Worm (Caenorhabditis elegans) whole organism, L1 larva: ENCODE results near the gene lys-6.

Experiments
- ama-1 ChIP-seq: fragments of 150-350 bp; optimal IDR thresholded peaks from 2 replicates; lab custom pipeline; 2014
- hlh-4 ChIP-seq: sonication (generic microtip); optimal IDR thresholded peaks from 2 replicates; lab custom pipeline; 2016; ENCODE audit warnings: mild to moderate bottlenecking, missing genetic modification characterization, missing compliant biosample characterization
- lin-39 ChIP-seq: fragments of 150-350 bp; optimal IDR thresholded peaks from 2 replicates; lab custom pipeline; 2014; ENCODE audit warnings: missing biosample characterization, missing genetic modification reagents, missing genetic modification characterization
- mdl-1 ChIP-seq, 2 experiments: fragments of 150-350 bp; optimal IDR thresholded peaks; 2 replicates each; lab custom pipeline; 2014 to 2017; ENCODE audit warnings: missing biosample characterization in 2 of 2, missing genetic modification characterization in 2 of 2, inconsistent platforms in 1 of 2
- nhr-11 ChIP-seq: fragments of 150-350 bp; optimal IDR thresholded peaks from 2 replicates; lab custom pipeline; 2014; ENCODE audit warnings: missing biosample characterization, missing genetic modification characterization
- snpc-4 ChIP-seq: fragments of 150-350 bp; optimal IDR thresholded peaks from 2 replicates; lab custom pipeline; 2014; ENCODE audit warnings: missing biosample characterization, missing genetic modification characterization
- tbx-2 ChIP-seq: sonication (generic microtip); optimal IDR thresholded peaks from 2 replicates; lab custom pipeline; 2016; ENCODE audit warnings: missing genetic modification characterization, missing compliant biosample characterization

DNA sequence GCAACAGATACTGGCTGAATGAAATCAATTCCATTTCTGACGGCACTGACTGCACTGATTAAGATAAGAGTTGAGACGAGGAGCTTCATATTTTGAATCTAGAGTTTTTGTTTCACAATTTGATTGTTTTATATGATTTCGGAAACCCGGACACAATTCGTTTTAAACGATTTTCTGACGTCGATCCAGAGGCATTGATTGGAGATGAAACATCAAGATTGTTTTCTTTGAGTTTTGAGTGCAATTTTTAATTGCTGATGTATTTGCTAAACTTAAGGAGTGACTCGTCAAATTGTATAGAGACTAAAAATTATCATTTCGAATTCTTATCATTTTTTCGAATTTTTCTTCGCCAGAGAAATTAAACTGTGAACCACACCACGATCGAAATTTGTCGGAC lies at the start of gene lys-6:
- TF ChIP-seq hlh-4 (tag; lab: Kevin White, UChicago) = no peak
- no peak for TF ChIP-seq ama-1 (lab: Kevin White, UChicago)
- no peak for TF ChIP-seq mdl-1 (tag; optimal IDR thresholded peaks at IDR 0.05; lab: Kevin White, UChicago)
- no peak for TF ChIP-seq snpc-4 (tag; lab: Kevin White, UChicago)
- no peak for TF ChIP-seq tbx-2 (tag; lab: Kevin White, UChicago)
- TF ChIP-seq nhr-11 (tag; lab: Kevin White, UChicago) = no peak
- TF ChIP-seq lin-39 (tag; lab: Kevin White, UChicago) = no peak
